Worm (Caenorhabditis elegans): ENCODE results near the gene lron-13.

The lron-13 gene

ce11 chrIII:13535735-13536390 lies 8.6 kb downstream of the lron-13 start:
- TF ChIP-seq ztf-29 (GFP tag; IDR thresholded peaks at IDR 0.05) (no peak), ztf-23 (GFP tag; IDR thresholded peaks at IDR 0.05) (no peak)

DNA sequence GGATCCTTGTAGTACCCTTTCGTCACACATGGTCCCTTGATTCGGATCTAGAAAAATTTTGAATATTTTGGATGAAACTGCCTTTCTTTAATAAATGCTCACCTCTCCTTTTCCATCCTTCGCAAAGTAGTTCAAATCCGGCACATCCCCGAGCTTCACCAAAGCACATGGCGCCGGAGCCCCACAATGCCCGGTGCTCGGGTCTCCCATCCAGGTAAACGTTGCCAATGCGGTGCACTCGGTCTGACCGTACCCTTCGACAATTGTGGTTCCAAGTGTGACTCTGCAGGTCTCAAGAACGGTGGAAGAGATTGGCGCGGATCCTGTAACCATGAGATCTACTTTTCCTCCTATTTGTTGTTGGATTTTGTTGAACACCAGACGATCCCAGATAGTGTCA lies 13.6 kb downstream of the lron-13 start:
- no peak for TF ChIP-seq ztf-29 (GFP tag; IDR thresholded peaks at IDR 0.05)
- no peak for TF ChIP-seq ref-1 (GFP tag; conservative IDR thresholded peaks at IDR 0.05)

- TF ChIP-seq tab-1 (GFP tag; IDR thresholded peaks at IDR 0.05) (no peak), klf-2 (GFP tag; conservative IDR thresholded peaks at IDR 0.05) (no peak), cog-1 (tag; optimal IDR thresholded peaks at IDR 0.05) (no peak), ref-1 (GFP tag; conservative IDR thresholded peaks at IDR 0.05) (no peak), flt-1 (GFP tag; IDR thresholded peaks at IDR 0.05) (no peak), ztf-23 (GFP tag; IDR thresholded peaks at IDR 0.05) (no peak), ztf-29 (GFP tag; IDR thresholded peaks at IDR 0.05) (no peak), med-1 (GFP tag; optimal IDR thresholded peaks at IDR 0.05; ENCODE audit: insufficient read depth) (no peak), T22C8.4 (GFP tag; IDR thresholded peaks at IDR 0.05) (no peak)
These were observed 15.2 kb downstream of the lron-13 start for ce11 chrIII:13542458-13542857.

ce11 chrIII:13543434-13543833 lies 16.2 kb downstream of the lron-13 start, which contains the start of gene acs-5:
Gene acs-5, minus strand, starts transcription at chrIII:13543534.
- TF ChIP-seq T22C8.4 (GFP tag; IDR thresholded peaks at IDR 0.05) (no peak), tab-1 (GFP tag; IDR thresholded peaks at IDR 0.05) (no peak), klf-2 (GFP tag; conservative IDR thresholded peaks at IDR 0.05) (no peak), ref-1 (GFP tag; conservative IDR thresholded peaks at IDR 0.05) (no peak), flt-1 (GFP tag; IDR thresholded peaks at IDR 0.05) (no peak), ztf-29 (GFP tag; IDR thresholded peaks at IDR 0.05) (no peak), cog-1 (tag; optimal IDR thresholded peaks at IDR 0.05) (no peak), med-1 (GFP tag; optimal IDR thresholded peaks at IDR 0.05; ENCODE audit: insufficient read depth) (no peak), ztf-23 (GFP tag; IDR thresholded peaks at IDR 0.05) (no peak)

DNA sequence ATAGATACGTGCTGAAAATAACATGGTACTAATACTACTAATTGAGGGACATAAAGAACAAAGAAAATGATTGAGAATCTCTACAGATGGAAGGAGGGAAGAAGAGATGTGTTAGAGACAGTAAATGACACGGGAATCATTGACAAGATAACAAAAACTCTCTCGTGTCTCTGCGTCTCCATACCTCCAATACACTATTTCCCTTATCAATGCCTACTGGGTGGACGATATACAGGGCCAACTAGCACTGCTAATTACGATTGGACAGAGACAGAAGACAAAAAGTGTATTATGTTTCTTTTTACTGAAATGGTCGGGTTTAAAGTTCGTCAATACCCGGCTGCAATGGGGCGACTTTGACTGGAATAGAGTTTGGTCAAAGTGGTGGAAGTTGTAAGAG lies 17.4 kb downstream of the lron-13 start:
- TF ChIP-seq ztf-23 (GFP tag; IDR thresholded peaks at IDR 0.05) (no peak), flt-1 (GFP tag; IDR thresholded peaks at IDR 0.05) (no peak), ref-1 (GFP tag; conservative IDR thresholded peaks at IDR 0.05) (no peak), tab-1 (GFP tag; IDR thresholded peaks at IDR 0.05) (no peak), ztf-29 (GFP tag; IDR thresholded peaks at IDR 0.05) (no peak), med-1 (GFP tag; optimal IDR thresholded peaks at IDR 0.05; ENCODE audit: insufficient read depth) (no peak), T22C8.4 (GFP tag; IDR thresholded peaks at IDR 0.05) (no peak), cog-1 (tag; optimal IDR thresholded peaks at IDR 0.05) (no peak), klf-2 (GFP tag; conservative IDR thresholded peaks at IDR 0.05) (no peak)

DNA sequence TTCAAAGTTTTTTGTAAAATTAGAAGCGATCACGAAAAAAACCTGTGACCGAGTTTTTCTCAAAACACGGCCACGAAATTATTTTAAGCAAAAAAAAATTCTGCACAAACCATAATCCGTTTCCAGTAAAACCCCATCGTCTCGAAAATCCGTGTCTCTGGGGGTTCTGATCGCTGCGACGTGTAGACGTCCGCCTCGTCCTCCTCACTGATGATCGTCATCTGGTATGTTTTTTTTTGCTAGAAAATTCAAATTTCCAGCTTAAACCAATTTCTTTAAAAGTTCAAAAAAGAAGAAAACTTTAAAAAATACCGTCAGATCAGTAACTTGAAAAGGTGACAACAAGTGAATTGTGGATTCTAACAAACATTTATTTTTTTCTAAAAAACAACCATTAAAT lies 19.3 kb downstream of the lron-13 start, which contains the start of gene Y76A2B.4:
Gene Y76A2B.4 (minus strand): TSS at position 241 of the 400 bp plus-strand sequence.
- no peak for TF ChIP-seq flt-1 (GFP tag; IDR thresholded peaks at IDR 0.05)
- no peak for TF ChIP-seq cog-1 (tag; optimal IDR thresholded peaks at IDR 0.05)
- TF ChIP-seq klf-2 (GFP tag; conservative IDR thresholded peaks at IDR 0.05), result no peak
- TF ChIP-seq med-1 (GFP tag; optimal IDR thresholded peaks at IDR 0.05; ENCODE audit: insufficient read depth), result no peak
- TF ChIP-seq ztf-23 (GFP tag; IDR thresholded peaks at IDR 0.05), result no peak
- TF ChIP-seq T22C8.4 (GFP tag; IDR thresholded peaks at IDR 0.05), result no peak
- TF ChIP-seq tab-1 (GFP tag; IDR thresholded peaks at IDR 0.05), result no peak
- TF ChIP-seq ref-1 (GFP tag; conservative IDR thresholded peaks at IDR 0.05), result no peak
- TF ChIP-seq ztf-29 (GFP tag; IDR thresholded peaks at IDR 0.05), result no peak

ce11 chrIII:13548982-13549381 lies 21.7 kb downstream of the lron-13 start, which contains the start of gene mmad-1:
Gene mmad-1, minus strand, starts transcription at chrIII:13549005.
- TF ChIP-seq ztf-23 (GFP tag; IDR thresholded peaks at IDR 0.05) (no peak), ref-1 (GFP tag; conservative IDR thresholded peaks at IDR 0.05) (no peak), med-1 (GFP tag; optimal IDR thresholded peaks at IDR 0.05; ENCODE audit: insufficient read depth) (no peak), klf-2 (GFP tag; conservative IDR thresholded peaks at IDR 0.05) (no peak), cog-1 (tag; optimal IDR thresholded peaks at IDR 0.05) (peak; percentile 4), ztf-29 (GFP tag; IDR thresholded peaks at IDR 0.05) (no peak)

DNA sequence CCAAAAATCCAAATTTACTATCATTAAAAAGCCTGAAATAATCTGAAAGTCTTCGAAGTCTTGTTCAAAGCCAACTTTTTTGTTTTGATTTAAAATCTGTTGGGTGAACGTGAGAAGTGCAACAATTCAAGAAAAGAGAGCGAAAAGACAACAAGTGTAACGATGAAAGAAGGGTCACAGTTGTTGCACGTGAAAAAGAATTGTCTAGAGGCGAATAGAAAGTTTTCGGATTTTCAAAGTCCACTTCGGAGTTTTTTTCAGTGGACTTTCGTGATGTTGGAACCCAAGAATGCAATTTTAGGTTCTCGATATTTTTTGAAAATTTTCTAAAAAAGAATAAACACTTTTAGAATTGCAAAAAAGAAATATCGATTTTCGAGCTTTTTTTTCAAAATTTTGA lies 22.7 kb downstream of the lron-13 start:
- TF ChIP-seq ref-1 (GFP tag; conservative IDR thresholded peaks at IDR 0.05), result no peak
- no peak for TF ChIP-seq med-1 (GFP tag; optimal IDR thresholded peaks at IDR 0.05; ENCODE audit: insufficient read depth)

- TF ChIP-seq tab-1 (GFP tag; IDR thresholded peaks at IDR 0.05) (no peak), flt-1 (GFP tag; IDR thresholded peaks at IDR 0.05) (no peak), cog-1 (tag; optimal IDR thresholded peaks at IDR 0.05) (no peak), T22C8.4 (GFP tag; IDR thresholded peaks at IDR 0.05) (no peak)
These were observed 28.0 kb downstream of the lron-13 start, which contains the start of gene scav-2 for ce11 chrIII:13555234-13555633. Gene scav-2, minus strand, starts transcription at chrIII:13555334.

DNA sequence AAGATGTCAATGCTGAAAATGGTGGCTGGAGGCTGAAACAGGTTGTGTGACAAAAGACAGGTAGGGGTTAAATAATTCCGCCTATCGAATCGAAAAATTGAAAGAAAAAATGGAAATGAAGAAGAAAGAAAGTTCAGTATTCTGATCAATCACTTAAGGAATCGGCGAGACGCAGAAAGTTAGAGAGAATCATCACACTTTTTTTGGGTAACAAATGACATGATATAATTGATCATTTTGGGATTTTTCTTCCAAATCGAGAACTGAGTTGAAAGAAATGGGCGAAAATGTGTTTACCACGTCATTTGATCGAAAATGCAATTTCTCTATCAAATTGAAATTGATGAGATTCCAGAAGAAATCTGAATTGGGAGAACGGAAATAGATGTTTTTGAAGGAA lies 28.8 kb downstream of the lron-13 start:
- TF ChIP-seq flt-1 (GFP tag; IDR thresholded peaks at IDR 0.05) (no peak), ztf-23 (GFP tag; IDR thresholded peaks at IDR 0.05) (no peak), cog-1 (tag; optimal IDR thresholded peaks at IDR 0.05) (no peak), ztf-29 (GFP tag; IDR thresholded peaks at IDR 0.05) (no peak), T22C8.4 (GFP tag; IDR thresholded peaks at IDR 0.05) (no peak), klf-2 (GFP tag; conservative IDR thresholded peaks at IDR 0.05) (no peak), med-1 (GFP tag; optimal IDR thresholded peaks at IDR 0.05; ENCODE audit: insufficient read depth) (no peak), tab-1 (GFP tag; IDR thresholded peaks at IDR 0.05) (no peak), ref-1 (GFP tag; conservative IDR thresholded peaks at IDR 0.05) (no peak)

ce11 chrIII:13560715-13561114 lies 33.5 kb downstream of the lron-13 start:
- TF ChIP-seq tab-1 (GFP tag; IDR thresholded peaks at IDR 0.05) (no peak), klf-2 (GFP tag; conservative IDR thresholded peaks at IDR 0.05) (no peak), ztf-29 (GFP tag; IDR thresholded peaks at IDR 0.05) (no peak), ref-1 (GFP tag; conservative IDR thresholded peaks at IDR 0.05) (no peak), med-1 (GFP tag; optimal IDR thresholded peaks at IDR 0.05; ENCODE audit: insufficient read depth) (no peak), ztf-23 (GFP tag; IDR thresholded peaks at IDR 0.05) (no peak), cog-1 (tag; optimal IDR thresholded peaks at IDR 0.05) (no peak), T22C8.4 (GFP tag; IDR thresholded peaks at IDR 0.05) (no peak), flt-1 (GFP tag; IDR thresholded peaks at IDR 0.05) (no peak)

Data from whole organism, midembryonic.